Worm (Caenorhabditis elegans) whole organism, L4/young adult: ENCODE measurements around the gene ZK177.11.

Experiments
- W03F9.2 ChIP-seq: fragments of 150-350 bp; optimal IDR thresholded peaks from 2 replicates; lab custom pipeline; 2014; ENCODE audit warnings: missing biosample characterization, missing genetic modification characterization
- dao-5 ChIP-seq: sonication (generic microtip); optimal IDR thresholded peaks from 2 replicates; lab custom pipeline; 2016; ENCODE audit warnings: missing genotype, missing genetic modification characterization, moderate library complexity, missing compliant biosample characterization
- him-1 ChIP-seq: sonication (generic microtip); optimal IDR thresholded peaks from 2 replicates; lab custom pipeline; 2016; ENCODE audit warnings: missing genotype, missing genetic modification reagents, missing genetic modification characterization, missing compliant biosample characterization

- TF ChIP-seq W03F9.2 (tag; lab: Kevin White, UChicago) (no peak), him-1 (no peak), dao-5 (tag; lab: Kevin White, UChicago) (no peak)
Observed at ce11 chrII:5481982-5482381, 40.8 kb upstream of the ZK177.11 start, which contains the start of gene cal-8.
